Fruit fly (Drosophila melanogaster) whole organism, embryonic: Measurements from ENCODE around the gene Blos4.

Experiments
- CG12391 ChIP-seq: fragments of 200-800 bp; sonication (Bioruptor generic); optimal IDR thresholded peaks from 3 replicates; lab custom pipeline; 2018; ENCODE audit warnings: missing biosample characterization, mild to moderate bottlenecking, missing genetic modification characterization, moderate library complexity
- CG1529 ChIP-seq: fragments of 200-800 bp; sonication (Bioruptor generic); optimal IDR thresholded peaks from 3 replicates; lab custom pipeline; 2018; ENCODE audit warnings: missing biosample characterization, missing genetic modification characterization
- CG15479 ChIP-seq: fragments of 200-800 bp; sonication (Bioruptor generic); optimal IDR thresholded peaks from 3 replicates; lab custom pipeline; 2019; ENCODE audit warnings: missing biosample characterization, mild to moderate bottlenecking, missing genetic modification characterization, moderate library complexity
- CG17359 ChIP-seq: fragments of 200-800 bp; sonication (Bioruptor generic); optimal IDR thresholded peaks from 3 replicates; lab custom pipeline; 2018; ENCODE audit warnings: missing biosample characterization, mild to moderate bottlenecking, missing genetic modification characterization, moderate library complexity
- CG17568 ChIP-seq: fragments of 200-800 bp; sonication (Bioruptor generic); optimal IDR thresholded peaks from 2 replicates; lab custom pipeline; 2018; ENCODE audit warnings: missing biosample characterization, mild to moderate bottlenecking, missing genetic modification characterization, moderate library complexity
- CG17612 ChIP-seq: fragments of 200-800 bp; sonication (Bioruptor generic); IDR thresholded peaks from 2 replicates; pipeline ENCODE4 v1.3.6; 2022; ENCODE audit warnings: missing biosample characterization, missing genetic modification characterization
- CG18619 ChIP-seq: fragments of 200-800 bp; sonication (Bioruptor generic); optimal IDR thresholded peaks from 3 replicates; lab custom pipeline; 2017; ENCODE audit warnings: missing biosample characterization, mild to moderate bottlenecking, missing genetic modification characterization
- CG2129 ChIP-seq: fragments of 200-800 bp; sonication (Bioruptor generic); IDR thresholded peaks from 2 replicates; pipeline ENCODE4 v1.3.6; 2022; ENCODE audit warnings: missing biosample characterization, missing genetic modification characterization; ENCODE audit not compliant: partially characterized antibody
- CG31388 ChIP-seq: fragments of 200-800 bp; sonication (Bioruptor generic); optimal IDR thresholded peaks from 2 replicates; lab custom pipeline; 2016; ENCODE audit warnings: missing biosample characterization, missing genetic modification characterization
- CG34422 ChIP-seq: fragments of 200-800 bp; sonication (Bioruptor generic); IDR thresholded peaks from 3 replicates; pipeline ENCODE4 v1.3.6; 2022; ENCODE audit warnings: missing biosample characterization, missing genetic modification characterization
- CG3995 ChIP-seq: fragments of 200-800 bp; sonication (Bioruptor generic); optimal IDR thresholded peaks from 3 replicates; lab custom pipeline; 2016; ENCODE audit warnings: missing biosample characterization, missing genetic modification characterization
- CG4730 ChIP-seq: fragments of 200-800 bp; sonication (Bioruptor generic); IDR thresholded peaks from 2 replicates; pipeline ENCODE4 v1.3.6; 2022; ENCODE audit warnings: missing biosample characterization, missing genetic modification characterization
- CG4820 ChIP-seq: fragments of 200-800 bp; sonication (Bioruptor generic); optimal IDR thresholded peaks from 3 replicates; lab custom pipeline; 2016; ENCODE audit warnings: missing biosample characterization, missing genetic modification characterization
- CG6683 ChIP-seq: fragments of 200-800 bp; sonication (Bioruptor generic); optimal IDR thresholded peaks from 2 replicates; lab custom pipeline; 2017; ENCODE audit warnings: missing biosample characterization, mild to moderate bottlenecking, missing genetic modification characterization, missing genetic modification reagents
- CG7372 ChIP-seq: fragments of 200-800 bp; sonication (Bioruptor generic); IDR thresholded peaks from 2 replicates; pipeline ENCODE4 v1.3.6; 2022; ENCODE audit warnings: missing biosample characterization, missing genetic modification characterization
- CG7839 ChIP-seq: fragments of 200-800 bp; sonication (Bioruptor generic); optimal IDR thresholded peaks from 3 replicates; lab custom pipeline; 2018; ENCODE audit warnings: missing biosample characterization, mild to moderate bottlenecking, missing genetic modification characterization, moderate library complexity
- CG8290 ChIP-seq, 3 experiments: fragments of 200-800 bp; sonication (Bioruptor generic); optimal IDR thresholded peaks; 2 replicates each; lab custom pipeline; 2016 to 2019; ENCODE audit warnings: missing biosample characterization in 3 of 3, missing genetic modification characterization in 3 of 3, mild to moderate bottlenecking in 2 of 3, moderate library complexity in 1 of 3
- CG8478 ChIP-seq: fragments of >200 bp; optimal IDR thresholded peaks from 2 replicates; lab custom pipeline; 2018
- CG8765 ChIP-seq: fragments of 200-800 bp; sonication (Bioruptor generic); IDR thresholded peaks from 2 replicates; pipeline ENCODE4 v1.3.6; 2022; ENCODE audit warnings: missing biosample characterization, missing genetic modification characterization
- CG9215 ChIP-seq: fragments of 200-800 bp; sonication (Bioruptor generic); IDR thresholded peaks from 2 replicates; pipeline ENCODE4 v1.3.6; 2022; ENCODE audit warnings: missing biosample characterization, missing genetic modification characterization
- CG9727 ChIP-seq: fragments of 200-800 bp; sonication (Bioruptor generic); optimal IDR thresholded peaks from 3 replicates; lab custom pipeline; 2017; ENCODE audit warnings: missing biosample characterization, mild to moderate bottlenecking, missing genetic modification characterization
- CG9876 ChIP-seq: fragments of 200-800 bp; sonication (Bioruptor generic); optimal IDR thresholded peaks from 2 replicates; lab custom pipeline; 2016; ENCODE audit warnings: missing biosample characterization, missing genetic modification characterization
- Dip3 ChIP-seq: fragments of 200-800 bp; sonication (Bioruptor generic); optimal IDR thresholded peaks from 3 replicates; lab custom pipeline; 2016; ENCODE audit warnings: missing biosample characterization, missing genetic modification characterization
- Dref ChIP-seq: fragments of 200-800 bp; sonication (Bioruptor generic); IDR thresholded peaks from 2 replicates; pipeline ENCODE4 v1.3.6; 2022; ENCODE audit warnings: missing biosample characterization, missing genetic modification characterization
- E2f1 ChIP-seq: fragments of 200-800 bp; sonication (Bioruptor generic); IDR thresholded peaks from 2 replicates; pipeline ENCODE4 v1.3.6; 2022; ENCODE audit warnings: missing biosample characterization, missing genetic modification characterization
- HLH54F ChIP-seq: fragments of 200-800 bp; sonication (Bioruptor generic); optimal IDR thresholded peaks from 3 replicates; lab custom pipeline; 2016; ENCODE audit warnings: missing biosample characterization, missing genetic modification characterization
- Hr3 ChIP-seq: fragments of 200-800 bp; sonication (Bioruptor generic); optimal IDR thresholded peaks from 3 replicates; lab custom pipeline; 2016; ENCODE audit warnings: missing biosample characterization, missing genetic modification characterization
- MTF-1 ChIP-seq: fragments of 200-800 bp; sonication (Bioruptor generic); optimal IDR thresholded peaks from 2 replicates; lab custom pipeline; 2018; ENCODE audit warnings: missing biosample characterization, mild to moderate bottlenecking, missing genetic modification characterization, borderline replicate concordance
- Med ChIP-seq: fragments of 200-800 bp; sonication (Bioruptor generic); peaks from one replicate; lab custom pipeline; 2016; ENCODE audit warnings: missing biosample characterization, missing genetic modification characterization, mild to moderate bottlenecking, inconsistent platforms, moderate library complexity
- Nf-YC ChIP-seq: fragments of 200-800 bp; optimal IDR thresholded peaks from 3 replicates; lab custom pipeline; 2019; ENCODE audit warnings: missing biosample characterization, mild to moderate bottlenecking, missing genetic modification characterization, moderate library complexity
- Rx ChIP-seq: fragments of 200-800 bp; sonication (Bioruptor generic); IDR thresholded peaks from 2 replicates; pipeline ENCODE4 v1.3.6; 2022; ENCODE audit warnings: missing biosample characterization, missing genetic modification characterization
- ab ChIP-seq: fragments of 200-800 bp; sonication (Bioruptor generic); optimal IDR thresholded peaks from 2 replicates; lab custom pipeline; 2016; ENCODE audit warnings: missing biosample characterization, missing genetic modification characterization
- bcd ChIP-seq: fragments of 200-800 bp; sonication (Bioruptor generic); optimal IDR thresholded peaks from 2 replicates; lab custom pipeline; 2017; ENCODE audit warnings: missing biosample characterization, mild to moderate bottlenecking, missing genetic modification characterization
- bigmax ChIP-seq: fragments of 200-800 bp; sonication (Bioruptor generic); optimal IDR thresholded peaks from 2 replicates; lab custom pipeline; 2018; ENCODE audit warnings: missing biosample characterization, mild to moderate bottlenecking, missing genetic modification characterization
- cato ChIP-seq: fragments of 200-800 bp; sonication (Bioruptor generic); optimal IDR thresholded peaks from 2 replicates; lab custom pipeline; 2016; ENCODE audit warnings: missing biosample characterization, missing genetic modification characterization, borderline replicate concordance
- croc ChIP-seq: fragments of 200-800 bp; sonication (Bioruptor generic); conservative IDR thresholded peaks from 3 replicates; pipeline ENCODE4 v1.3.6; 2022; ENCODE audit warnings: missing biosample characterization, missing genetic modification characterization
- crol ChIP-seq: fragments of 200-800 bp; sonication (Bioruptor generic); IDR thresholded peaks from 2 replicates; pipeline ENCODE4 v1.3.6; 2022; ENCODE audit warnings: missing biosample characterization, missing genetic modification characterization
- en ChIP-seq: fragments of 200-800 bp; sonication (Bioruptor generic); optimal IDR thresholded peaks from 2 replicates; lab custom pipeline; 2016; ENCODE audit warnings: missing biosample characterization, missing genetic modification characterization
- fd3F ChIP-seq: fragments of 200-800 bp; sonication (Bioruptor generic); optimal IDR thresholded peaks from 2 replicates; lab custom pipeline; 2018; ENCODE audit warnings: missing biosample characterization, mild to moderate bottlenecking, missing genetic modification characterization, moderate library complexity
- gce ChIP-seq: fragments of 200-800 bp; sonication (Bioruptor generic); IDR thresholded peaks from 3 replicates; pipeline ENCODE4 v1.3.6; 2022; ENCODE audit warnings: missing biosample characterization, missing genetic modification characterization
- h ChIP-seq: fragments of >200 bp; optimal IDR thresholded peaks from 2 replicates; lab custom pipeline; 2017
- hth ChIP-seq: fragments of >200 bp; optimal IDR thresholded peaks from 2 replicates; lab custom pipeline; 2017; ENCODE audit warnings: inconsistent platforms
- jigr1 ChIP-seq: fragments of 200-800 bp; sonication (Bioruptor generic); IDR thresholded peaks from 3 replicates; pipeline ENCODE4 v1.3.6; 2022; ENCODE audit warnings: missing biosample characterization, missing genetic modification characterization
- klu ChIP-seq: fragments of 200-800 bp; sonication (Bioruptor generic); IDR thresholded peaks from 2 replicates; pipeline ENCODE4 v1.3.6; 2022; ENCODE audit warnings: missing biosample characterization, missing genetic modification characterization
- lab ChIP-seq: fragments of 200-800 bp; sonication (Bioruptor generic); optimal IDR thresholded peaks from 3 replicates; lab custom pipeline; 2017; ENCODE audit warnings: missing biosample characterization, missing genetic modification characterization, mild to moderate bottlenecking, moderate library complexity, missing genetic modification reagents
- lbe ChIP-seq: fragments of 200-800 bp; sonication (Bioruptor generic); optimal IDR thresholded peaks from 2 replicates; lab custom pipeline; 2016; ENCODE audit warnings: missing biosample characterization, mild to moderate bottlenecking, missing genetic modification characterization
- onecut ChIP-seq: fragments of 200-800 bp; sonication (Bioruptor generic); IDR thresholded peaks from 2 replicates; pipeline ENCODE4 v1.3.6; 2022; ENCODE audit warnings: missing biosample characterization, missing genetic modification characterization
- pros ChIP-seq: fragments of 200-800 bp; sonication (Bioruptor generic); optimal IDR thresholded peaks from 3 replicates; lab custom pipeline; 2019; ENCODE audit warnings: missing biosample characterization, mild to moderate bottlenecking, missing genetic modification characterization, moderate library complexity
- psq ChIP-seq: fragments of 200-800 bp; sonication (Bioruptor generic); optimal IDR thresholded peaks from 2 replicates; lab custom pipeline; 2017; ENCODE audit warnings: missing biosample characterization, missing genetic modification characterization
- ssp ChIP-seq: fragments of 200-800 bp; sonication (Bioruptor generic); IDR thresholded peaks from 2 replicates; pipeline ENCODE4 v1.3.6; 2022; ENCODE audit warnings: missing biosample characterization, missing genetic modification characterization
- ttk ChIP-seq: fragments of 200-800 bp; sonication (Bioruptor generic); IDR thresholded peaks from 2 replicates; pipeline ENCODE4 v2.1.2; 2022; ENCODE audit warnings: missing biosample characterization, missing genetic modification characterization
- z ChIP-seq: fragments of 200-800 bp; sonication (Bioruptor generic); IDR thresholded peaks from 3 replicates; pipeline ENCODE4 v1.3.6; 2022; ENCODE audit warnings: missing biosample characterization, missing genetic modification characterization

Gene Blos4

DNA sequence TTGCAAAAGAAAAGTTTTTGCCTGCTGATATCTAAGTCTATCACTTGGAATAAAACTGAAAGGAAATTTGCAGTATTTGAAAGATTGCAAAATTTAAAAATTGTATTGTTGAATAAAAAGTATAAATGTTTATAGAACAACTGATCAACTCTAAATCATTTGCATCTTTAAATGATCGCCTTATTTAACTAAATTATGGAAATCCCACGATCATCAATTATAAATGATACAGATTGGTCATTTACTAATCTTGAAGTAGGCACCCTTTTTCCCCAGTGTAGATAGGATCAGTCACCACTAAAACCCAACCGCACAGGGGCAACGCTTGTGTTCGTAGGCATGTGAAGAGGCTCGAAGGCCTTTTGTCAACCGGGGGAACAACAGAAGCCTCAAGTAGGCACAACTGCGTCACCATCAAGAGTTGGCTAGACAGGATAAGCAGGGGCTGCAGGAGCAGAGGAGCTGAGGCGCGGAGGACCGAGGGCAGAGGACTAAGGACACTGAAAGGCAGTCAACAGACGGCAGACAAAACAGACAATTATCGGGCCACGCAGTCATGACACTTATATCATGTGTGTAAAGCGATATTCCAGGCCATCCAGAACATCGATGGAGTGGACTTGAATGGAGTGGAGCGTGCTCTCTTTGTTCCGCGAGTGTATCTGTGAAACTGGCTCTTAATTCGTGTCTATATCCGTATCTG is 30.9 kb upstream of the Blos4 start (continued):
- TF ChIP-seq pros (no peak), lbe (GFP tag; lab: Kevin White, UChicago) (no peak), Dip3 (GFP tag; lab: Kevin White, UChicago) (no peak), Hr3 (GFP tag; lab: Kevin White, UChicago) (peak; percentile 25), gce (no peak), CG2129 (no peak), fd3F (no peak), CG17568 (GFP tag; lab: Kevin White, UChicago) (no peak), CG8478 (lab: Kevin White, UChicago) (no peak), Dref (GFP tag; lab: Robert Waterston, UW) (no peak), hth (lab: Kevin White, UChicago) (no peak), CG1529 (no peak), ab (GFP tag; lab: Kevin White, UChicago) (no peak), klu (GFP tag; lab: Robert Waterston, UW) (no peak), CG4820 (GFP tag; lab: Kevin White, UChicago) (peak; percentile 19), CG9215 (GFP tag; lab: Robert Waterston, UW) (no peak), CG7839 (tag; lab: Kevin White, UChicago) (peak; percentile 34), ttk (no peak), CG8290 (GFP tag; optimal IDR thresholded peaks at IDR 0.05; lab: Kevin White, UChicago) (no peak), CG8290 (tag; optimal IDR thresholded peaks at IDR 0.05; lab: Kevin White, UChicago) (no peak), CG9727 (peak; percentile 86), Med (GFP tag; lab: Kevin White, UChicago) (peak; percentile 71), ssp (GFP tag; lab: Robert Waterston, UW) (no peak), bigmax (GFP tag; lab: Kevin White, UChicago) (no peak), cato (peak; percentile 2), HLH54F (GFP tag; lab: Kevin White, UChicago) (no peak), CG8765 (GFP tag; lab: Robert Waterston, UW) (0 out of 2 replicates have a peak, but pooled peaks have one; percentile 21), en (GFP tag; lab: Kevin White, UChicago) (no peak), CG6683 (GFP tag; lab: Kevin White, UChicago) (no peak), E2f1 (GFP tag; lab: Robert Waterston, UW) (no peak), psq (GFP tag; lab: Kevin White, UChicago) (no peak), CG31388 (GFP tag; lab: Kevin White, UChicago) (no peak), z (GFP tag; lab: Robert Waterston, UW) (no peak; the same call in 2 of the 3 replicates), CG34422 (GFP tag; lab: Robert Waterston, UW) (no peak), CG17612 (no peak), onecut (GFP tag; lab: Robert Waterston, UW) (no peak), Nf-YC (tag; lab: Kevin White, UChicago) (no peak), CG9876 (GFP tag; lab: Kevin White, UChicago) (no peak), h (lab: Kevin White, UChicago) (no peak), CG18619 (no peak), Rx (GFP tag; lab: Robert Waterston, UW) (no peak), CG7372 (GFP tag; lab: Robert Waterston, UW) (no peak), CG15479 (GFP tag; lab: Kevin White, UChicago) (peak; percentile 78), MTF-1 (GFP tag; lab: Kevin White, UChicago) (no peak), jigr1 (GFP tag; lab: Robert Waterston, UW) (no peak), CG17359 (tag; lab: Kevin White, UChicago) (no peak), CG4730 (GFP tag; lab: Robert Waterston, UW) (no peak), CG3995 (GFP tag; lab: Kevin White, UChicago) (no peak), crol (GFP tag; lab: Robert Waterston, UW) (peak; percentile 55), lab (GFP tag; lab: Kevin White, UChicago) (no peak), bcd (no peak), croc (GFP tag; lab: Robert Waterston, UW) (no peak), CG12391 (tag; lab: Kevin White, UChicago) (peak; percentile 67)
